Fruit fly (Drosophila melanogaster): ENCODE measurements around the gene Blos3.

The Blos3 gene

dm6 chr3L:18895079-18895478, 25.1 kb downstream of the Blos3 start (continued):
- TF ChIP-seq CG6689 (GFP tag; IDR thresholded peaks at IDR 0.05) (no peak), Hr39 (optimal IDR thresholded peaks at IDR 0.05) (no peak), pan (optimal IDR thresholded peaks at IDR 0.05) (no peak), pan (GFP tag; optimal IDR thresholded peaks at IDR 0.05 in 1 of 2, IDR thresholded peaks at IDR 0.05 in 1 of 2) (no peak), sqz (GFP tag; optimal IDR thresholded peaks at IDR 0.05) (peak; percentile 61), Fer1 (GFP tag; optimal IDR thresholded peaks at IDR 0.05) (peak; percentile 15), Lim3 (GFP tag; IDR thresholded peaks at IDR 0.05) (no peak), CG12071 (GFP tag; optimal IDR thresholded peaks at IDR 0.05) (no peak), CG10979 (tag; optimal IDR thresholded peaks at IDR 0.05) (no peak), CG13296 (GFP tag; optimal IDR thresholded peaks at IDR 0.05) (peak; percentile 47), CG5180 (GFP tag; optimal IDR thresholded peaks at IDR 0.05) (no peak), D19B (GFP tag; optimal IDR thresholded peaks at IDR 0.05) (no peak), Scr (GFP tag; IDR thresholded peaks at IDR 0.05; ENCODE audit: partially characterized antibody) (no peak), Aef1 (GFP tag; IDR thresholded peaks at IDR 0.05) (no peak), Ssrp (tag; optimal IDR thresholded peaks at IDR 0.05) (no peak), crc (GFP tag; optimal IDR thresholded peaks at IDR 0.05) (no peak), sug (tag; optimal IDR thresholded peaks at IDR 0.05) (peak; percentile 80), CG12299 (tag; optimal IDR thresholded peaks at IDR 0.05) (no peak), pb (GFP tag; optimal IDR thresholded peaks at IDR 0.05) (no peak), slou (GFP tag; optimal IDR thresholded peaks at IDR 0.05) (no peak), btn (GFP tag; optimal IDR thresholded peaks at IDR 0.05) (no peak), CG17829 (tag; optimal IDR thresholded peaks at IDR 0.05) (no peak), CG33213 (GFP tag; optimal IDR thresholded peaks at IDR 0.05) (no peak), E2f2 (GFP tag; IDR thresholded peaks at IDR 0.05) (no peak), Vsx1 (GFP tag; optimal IDR thresholded peaks at IDR 0.05) (no peak), unpg (GFP tag; optimal IDR thresholded peaks at IDR 0.05) (no peak), CG34224 (GFP tag; IDR thresholded peaks at IDR 0.05; ENCODE audit: partially characterized antibody) (no peak), C15 (GFP tag; IDR thresholded peaks at IDR 0.05) (no peak), CG4360 (GFP tag; IDR thresholded peaks at IDR 0.05) (no peak), CG10462 (GFP tag; optimal IDR thresholded peaks at IDR 0.05) (no peak), mirr (GFP tag; optimal IDR thresholded peaks at IDR 0.05) (peak; percentile 57), gcm (GFP tag; optimal IDR thresholded peaks at IDR 0.05) (no peak), Chrac-16 (GFP tag; optimal IDR thresholded peaks at IDR 0.05) (no peak), CoRest (tag; optimal IDR thresholded peaks at IDR 0.05) (no peak), Dbx (GFP tag; IDR thresholded peaks at IDR 0.05) (no peak), ems (GFP tag; optimal IDR thresholded peaks at IDR 0.05) (no peak), Deaf1 (tag; optimal IDR thresholded peaks at IDR 0.05) (peak; percentile 88), CG4730 (GFP tag; IDR thresholded peaks at IDR 0.05) (no peak), grau (tag; optimal IDR thresholded peaks at IDR 0.05) (no peak), fd102C (GFP tag; optimal IDR thresholded peaks at IDR 0.05) (no peak), ttk (GFP tag; IDR thresholded peaks at IDR 0.05) (no peak), NC2α (GFP tag; optimal IDR thresholded peaks at IDR 0.05) (no peak), abd-A (tag; optimal IDR thresholded peaks at IDR 0.05) (peak; percentile 40), CG7745 (tag; optimal IDR thresholded peaks at IDR 0.05) (no peak), sd (tag; optimal IDR thresholded peaks at IDR 0.05) (peak; percentile 72), CG3838 (GFP tag; optimal IDR thresholded peaks at IDR 0.05) (no peak), org-1 (GFP tag; optimal IDR thresholded peaks at IDR 0.05) (no peak), CG42726 (GFP tag; IDR thresholded peaks at IDR 0.05; ENCODE audit: partially characterized antibody) (no peak), pum (GFP tag; optimal IDR thresholded peaks at IDR 0.05) (no peak), CG8290 (GFP tag; optimal IDR thresholded peaks at IDR 0.05) (no peak), CG8290 (tag; optimal IDR thresholded peaks at IDR 0.05) (no peak), lov (optimal IDR thresholded peaks at IDR 0.05) (no peak), lov (GFP tag; IDR thresholded peaks at IDR 0.05) (no peak)
